Fruit fly (Drosophila melanogaster): ENCODE results near the gene CG33253.

CG33253 gene

dm6 chrX:19164726-19165125, 18.5 kb upstream of the CG33253 start (continued):
- TF ChIP-seq B-H1 (GFP tag; IDR thresholded peaks at IDR 0.05) (no peak), CG12104 (GFP tag; optimal IDR thresholded peaks at IDR 0.05) (no peak), mld (GFP tag; IDR thresholded peaks at IDR 0.05; ENCODE audit: partially characterized antibody) (no peak), ase (GFP tag; IDR thresholded peaks at IDR 0.05) (no peak), Fer1 (GFP tag; optimal IDR thresholded peaks at IDR 0.05) (no peak), MESR4 (GFP tag; optimal IDR thresholded peaks at IDR 0.05) (no peak), Doc2 (GFP tag; IDR thresholded peaks at IDR 0.05) (no peak), Spps (tag; optimal IDR thresholded peaks at IDR 0.05) (no peak), CG8765 (GFP tag; IDR thresholded peaks at IDR 0.05) (no peak), insv (GFP tag; optimal IDR thresholded peaks at IDR 0.05) (no peak), CG12744 (GFP tag; optimal IDR thresholded peaks at IDR 0.05) (no peak), Usf (GFP tag; optimal IDR thresholded peaks at IDR 0.05) (no peak), CG8089 (GFP tag; optimal IDR thresholded peaks at IDR 0.05) (no peak), Doc3 (GFP tag; IDR thresholded peaks at IDR 0.05; ENCODE audit: partially characterized antibody) (no peak), CG3163 (GFP tag; optimal IDR thresholded peaks at IDR 0.05) (peak; percentile 10), CG18764 (GFP tag; optimal IDR thresholded peaks at IDR 0.05) (peak; percentile 1), CG12219 (GFP tag; optimal IDR thresholded peaks at IDR 0.05) (no peak), CoRest (tag; optimal IDR thresholded peaks at IDR 0.05) (peak; percentile 38), CG15479 (GFP tag; optimal IDR thresholded peaks at IDR 0.05) (no peak), tgo (GFP tag; IDR thresholded peaks at IDR 0.05) (no peak), CG15011 (GFP tag; optimal IDR thresholded peaks at IDR 0.05) (no peak), CG32772 (GFP tag; IDR thresholded peaks at IDR 0.05) (no peak), br (optimal IDR thresholded peaks at IDR 0.05) (no peak), abd-A (tag; optimal IDR thresholded peaks at IDR 0.05) (no peak), zfh1 (GFP tag; IDR thresholded peaks at IDR 0.05) (no peak), Eip74EF (GFP tag; optimal IDR thresholded peaks at IDR 0.05) (no peak), CG17568 (GFP tag; optimal IDR thresholded peaks at IDR 0.05) (no peak), Dad (GFP tag; optimal IDR thresholded peaks at IDR 0.05) (no peak), klu (GFP tag; IDR thresholded peaks at IDR 0.05) (no peak), seq (GFP tag; IDR thresholded peaks at IDR 0.05) (no peak), CTCF (GFP tag; optimal IDR thresholded peaks at IDR 0.05) (no peak), zfh2 (GFP tag; optimal IDR thresholded peaks at IDR 0.05) (peak; percentile 6), CG13775 (GFP tag; optimal IDR thresholded peaks at IDR 0.05) (no peak), chm (GFP tag; IDR thresholded peaks at IDR 0.05) (no peak), CG11696 (GFP tag; IDR thresholded peaks at IDR 0.05) (no peak), Kr (GFP tag; optimal IDR thresholded peaks at IDR 0.05) (no peak), stwl (tag; optimal IDR thresholded peaks at IDR 0.05) (no peak), Vsx1 (GFP tag; optimal IDR thresholded peaks at IDR 0.05) (no peak), HLH3B (GFP tag; IDR thresholded peaks at IDR 0.05) (peak; percentile 19; the same call in 1 of the 2 replicates), CG4617 (GFP tag; optimal IDR thresholded peaks at IDR 0.05; ENCODE audit: borderline replicate concordance) (no peak), Oaz (GFP tag; IDR thresholded peaks at IDR 0.05) (no peak), CG7963 (GFP tag; IDR thresholded peaks at IDR 0.05; ENCODE audit: partially characterized antibody) (no peak), eyg (GFP tag; optimal IDR thresholded peaks at IDR 0.05) (no peak), bsh (GFP tag; optimal IDR thresholded peaks at IDR 0.05) (peak in 1 of 2 experiments; percentile 25), aop (GFP tag; IDR thresholded peaks at IDR 0.05) (no peak), pzg (GFP tag; optimal IDR thresholded peaks at IDR 0.05) (no peak), sima (GFP tag; optimal IDR thresholded peaks at IDR 0.05) (no peak), org-1 (GFP tag; optimal IDR thresholded peaks at IDR 0.05) (no peak), CG13123 (GFP tag; optimal IDR thresholded peaks at IDR 0.05) (no peak), slp2 (GFP tag; optimal IDR thresholded peaks at IDR 0.05) (peak; percentile 17), CG16863 (GFP tag; optimal IDR thresholded peaks at IDR 0.05) (no peak), phol (tag; optimal IDR thresholded peaks at IDR 0.05) (peak; percentile 26), corto (GFP tag; optimal IDR thresholded peaks at IDR 0.05) (no peak)

All from whole organism, embryonic.